Fruit fly (Drosophila melanogaster) S2 (cell line): ENCODE results near the gene obst-E.

ENCODE experiments used
- CG8478 ChIP-seq: fragments of >200 bp; optimal IDR thresholded peaks from 2 replicates; lab custom pipeline; 2018
- CTCF ChIP-seq, 2 experiments: fragments of >200 bp; optimal IDR thresholded peaks; 2 replicates each; lab custom pipeline; 2018

DNA sequence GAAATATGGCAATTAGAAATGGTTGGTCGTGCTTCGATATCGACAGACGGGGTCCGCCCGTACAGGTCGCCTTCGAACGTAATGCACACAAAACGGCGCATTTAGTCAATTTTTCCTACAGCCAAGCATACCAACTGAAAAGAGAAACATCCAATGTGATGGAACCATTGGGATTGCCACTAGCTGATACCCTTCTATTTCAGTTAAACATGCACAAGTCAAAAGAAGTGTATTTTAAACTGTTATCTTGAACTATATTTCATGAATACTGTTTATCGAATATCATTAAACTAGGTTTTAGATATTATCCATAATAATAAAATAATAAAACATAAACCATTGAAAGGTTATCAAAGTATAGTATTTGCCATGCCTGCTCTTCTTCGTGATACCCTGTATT lies 39.9 kb downstream of the obst-E start:
- no peak for TF ChIP-seq CTCF (optimal IDR thresholded peaks at IDR 0.05; lab: Kevin White, UChicago)
- no peak for TF ChIP-seq CG8478 (lab: Kevin White, UChicago)
